Worm (Caenorhabditis elegans) whole organism, young adult: ENCODE data around the gene sri-31.

Experiments used
- aptf-2 ChIP-seq: fragments of 200-800 bp; sonication (Bioruptor generic); conservative IDR thresholded peaks from 2 replicates; pipeline ENCODE4 v1.3.6; 2022; ENCODE audit warnings: missing genetic modification reagents, missing genetic modification characterization, missing compliant biosample characterization
- bed-1 ChIP-seq: fragments of 200-800 bp; sonication (Bioruptor generic); IDR thresholded peaks from 2 replicates; pipeline ENCODE4 v1.3.6; 2022; ENCODE audit warnings: missing genetic modification reagents, missing genetic modification characterization, missing compliant biosample characterization

DNA sequence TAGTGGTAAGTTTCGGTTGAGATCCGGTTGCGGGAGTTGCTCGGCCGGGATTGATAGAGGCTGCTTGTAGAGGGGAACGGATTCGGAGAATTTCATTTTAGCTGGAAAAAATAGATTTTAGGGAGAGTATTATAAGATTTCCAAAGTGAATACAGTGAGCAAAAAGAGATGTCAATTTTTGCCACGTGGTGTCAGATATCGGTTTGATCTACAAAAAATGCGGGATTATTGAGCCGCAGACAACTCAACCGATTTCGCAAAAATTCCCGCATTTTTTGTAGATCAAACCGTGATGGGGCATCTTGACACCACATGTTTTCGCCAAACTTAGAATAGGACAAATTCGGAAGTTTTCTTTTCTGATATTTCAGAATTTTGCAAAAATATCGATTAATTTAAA lies 3.4 kb downstream of the sri-31 start, which contains the start of gene lido-13:
- TF ChIP-seq bed-1 (GFP tag; lab: Robert Waterston, UW) (no peak), aptf-2 (GFP tag; lab: Robert Waterston, UW) (no peak)
